In the genomic region with DNA sequence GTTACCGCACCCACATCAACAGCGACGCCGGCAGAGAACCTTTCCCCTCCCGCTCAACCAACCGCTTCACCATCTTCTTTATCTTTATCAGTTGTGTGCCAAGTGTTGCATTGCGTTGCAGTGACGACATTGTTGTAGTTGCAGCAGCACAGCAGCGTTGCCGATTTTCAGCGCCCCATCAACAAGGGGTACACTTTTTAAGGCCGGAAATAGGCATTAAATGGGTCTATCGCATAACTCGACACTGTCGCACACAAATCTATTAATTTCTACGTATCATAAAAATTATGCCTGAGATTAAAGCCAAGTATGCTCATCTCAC, we compare ENCODE assay signal across 3 fruit fly cellular contexts.
TF ChIP-seq lines count a peak whose summit lies in the region.

No protein-coding gene starts in this region.

- no peak for TF ChIP-seq CTCF in whole organism, embryonic (GFP tag; optimal IDR thresholded peaks at IDR 0.05; lab: Kevin White, UChicago)

TF ChIP-seq in whole organism, embryonic, 481 proteins besides CTCF, POLR2A, EP300 and RAD21 (continues in another document):
- TF ChIP-seq CG10565 (GFP tag; optimal IDR thresholded peaks at IDR 0.05; lab: Kevin White, UChicago) (no peak), CG17328 (GFP tag; IDR thresholded peaks at IDR 0.05; lab: Robert Waterston, UW) (no peak), CG3838 (GFP tag; optimal IDR thresholded peaks at IDR 0.05; lab: Kevin White, UChicago) (peak; percentile 31), ash1 (GFP tag; optimal IDR thresholded peaks at IDR 0.05; lab: Kevin White, UChicago) (no peak), CG15479 (GFP tag; optimal IDR thresholded peaks at IDR 0.05; lab: Kevin White, UChicago) (peak; percentile 64), yki (optimal IDR thresholded peaks at IDR 0.05; lab: Kevin White, UChicago) (no peak), CG7987 (GFP tag; optimal IDR thresholded peaks at IDR 0.05; lab: Kevin White, UChicago) (no peak), Abd-B (GFP tag; optimal IDR thresholded peaks at IDR 0.05; lab: Kevin White, UChicago) (no peak), CG15696 (tag; optimal IDR thresholded peaks at IDR 0.05; lab: Kevin White, UChicago) (no peak), CG14050 (GFP tag; IDR thresholded peaks at IDR 0.05; lab: Robert Waterston, UW) (no peak), disco-r (GFP tag; optimal IDR thresholded peaks at IDR 0.05; lab: Kevin White, UChicago) (no peak), Ravus (GFP tag; IDR thresholded peaks at IDR 0.05; lab: Robert Waterston, UW) (no peak), Pdp1 (GFP tag; optimal IDR thresholded peaks at IDR 0.05; lab: Kevin White, UChicago) (peak in 1 of 2 experiments; percentile 96), D (optimal IDR thresholded peaks at IDR 0.05; lab: Kevin White, UChicago) (no peak), D (GFP tag; optimal IDR thresholded peaks at IDR 0.05; lab: Kevin White, UChicago) (no peak), CG6254 (GFP tag; optimal IDR thresholded peaks at IDR 0.05; lab: Kevin White, UChicago) (no peak), TFAM (GFP tag; optimal IDR thresholded peaks at IDR 0.05; lab: Kevin White, UChicago) (no peak), exex (tag; optimal IDR thresholded peaks at IDR 0.05; lab: Kevin White, UChicago) (no peak), CG8359 (GFP tag; optimal IDR thresholded peaks at IDR 0.05; lab: Kevin White, UChicago; ENCODE audit: borderline replicate concordance) (no peak), Nf-YB (GFP tag; optimal IDR thresholded peaks at IDR 0.05; lab: Kevin White, UChicago) (no peak), dpn (GFP tag; optimal IDR thresholded peaks at IDR 0.05; lab: Kevin White, UChicago) (no peak), ssp (GFP tag; IDR thresholded peaks at IDR 0.05; lab: Robert Waterston, UW) (no peak), CG3407 (GFP tag; optimal IDR thresholded peaks at IDR 0.05; lab: Kevin White, UChicago) (peak; percentile 99), CG10543 (GFP tag; optimal IDR thresholded peaks at IDR 0.05; lab: Kevin White, UChicago) (no peak), unpg (GFP tag; optimal IDR thresholded peaks at IDR 0.05; lab: Kevin White, UChicago) (no peak), dimm (GFP tag; IDR thresholded peaks at IDR 0.05; lab: Robert Waterston, UW) (no peak), CG12219 (GFP tag; optimal IDR thresholded peaks at IDR 0.05; lab: Kevin White, UChicago) (no peak), Dad (GFP tag; optimal IDR thresholded peaks at IDR 0.05; lab: Kevin White, UChicago) (no peak), Deaf1 (tag; optimal IDR thresholded peaks at IDR 0.05; lab: Kevin White, UChicago) (no peak), wek (GFP tag; optimal IDR thresholded peaks at IDR 0.05; lab: Kevin White, UChicago) (no peak), al (GFP tag; IDR thresholded peaks at IDR 0.05; lab: Robert Waterston, UW) (no peak)

TF ChIP-seq in whole organism, prepupa, 60 proteins besides CTCF, POLR2A, EP300 and RAD21:
- no peak for TF ChIP-seq CG32006 (GFP tag; optimal IDR thresholded peaks at IDR 0.05; lab: Kevin White, UChicago)
- TF ChIP-seq vri (GFP tag; optimal IDR thresholded peaks at IDR 0.05; lab: Kevin White, UChicago) = peak; percentile 83
- no peak for TF ChIP-seq CG6276 (GFP tag; optimal IDR thresholded peaks at IDR 0.05; lab: Kevin White, UChicago)
- peak; percentile 96 for TF ChIP-seq dsx (GFP tag; optimal IDR thresholded peaks at IDR 0.05; lab: Kevin White, UChicago; ENCODE audit: poor library complexity, severe bottlenecking)
- no peak for TF ChIP-seq Hr38 (GFP tag; optimal IDR thresholded peaks at IDR 0.05; lab: Kevin White, UChicago)

TF ChIP-seq in whole organism, pupa, 21 proteins besides CTCF, POLR2A, EP300 and RAD21:
- TF ChIP-seq CG34367 (tag; optimal IDR thresholded peaks at IDR 0.05; lab: Kevin White, UChicago) (no peak), CG13204 (GFP tag; optimal IDR thresholded peaks at IDR 0.05; lab: Kevin White, UChicago) (peak; percentile 81), CG17806 (tag; optimal IDR thresholded peaks at IDR 0.05; lab: Kevin White, UChicago) (no peak), CG12605 (GFP tag; IDR thresholded peaks at IDR 0.05; lab: Robert Waterston, UW) (no peak)
